Fruit fly (Drosophila melanogaster) S2 (cell line): ENCODE data around the gene Hr96.

Source experiments
- CG8478 ChIP-seq: fragments of >200 bp; optimal IDR thresholded peaks from 2 replicates; lab custom pipeline; 2018
- CTCF ChIP-seq, 2 experiments: fragments of >200 bp; optimal IDR thresholded peaks; 2 replicates each; lab custom pipeline; 2018

dm6 chr3R:25036644-25037043 lies 11.6 kb downstream of the Hr96 start, which contains the start of gene CG31115:
- no peak for TF ChIP-seq CTCF (optimal IDR thresholded peaks at IDR 0.05; lab: Kevin White, UChicago)
- no peak for TF ChIP-seq CG8478 (lab: Kevin White, UChicago)
